Worm (Caenorhabditis elegans): ENCODE data around the gene T01D3.3.

ce11 chrV:13744901-13745300 is 40.8 kb downstream of the T01D3.3 start, which contains the start of gene F35E12.9:
- no peak for TF ChIP-seq nhr-237 (tag; optimal IDR thresholded peaks at IDR 0.05)
- no peak for TF ChIP-seq lin-13 (tag; optimal IDR thresholded peaks at IDR 0.05)
- no peak for TF ChIP-seq snpc-4 (tag; optimal IDR thresholded peaks at IDR 0.05)
- no peak for TF ChIP-seq nhr-28 (tag; optimal IDR thresholded peaks at IDR 0.05)
- TF ChIP-seq blmp-1 (tag; optimal IDR thresholded peaks at IDR 0.05) = no peak
- TF ChIP-seq lin-32 (GFP tag; optimal IDR thresholded peaks at IDR 0.05) = no peak
- no peak for TF ChIP-seq bed-3 (GFP tag; optimal IDR thresholded peaks at IDR 0.05)
- TF ChIP-seq flh-1 (GFP tag; optimal IDR thresholded peaks at IDR 0.05) = no peak
- no peak for TF ChIP-seq ztf-11 (tag; optimal IDR thresholded peaks at IDR 0.05)
- TF ChIP-seq lsy-2 (tag; optimal IDR thresholded peaks at IDR 0.05) = no peak
- no peak for TF ChIP-seq ces-1 (GFP tag; optimal IDR thresholded peaks at IDR 0.05)
- no peak for TF ChIP-seq hlh-1 (tag; optimal IDR thresholded peaks at IDR 0.05)

Data from whole organism, mixed stage, embryonic.